Worm (Caenorhabditis elegans) whole organism, L3 larva: ENCODE data around the gene otpl-5.

Source experiments
- ZK546.5 ChIP-seq: sonication (generic microtip); optimal IDR thresholded peaks from 2 replicates; lab custom pipeline; 2017; ENCODE audit warnings: missing biosample characterization, missing genetic modification characterization
- aly-2 ChIP-seq: fragments of 150-350 bp; optimal IDR thresholded peaks from 2 replicates; lab custom pipeline; 2014; ENCODE audit warnings: missing biosample characterization, missing genetic modification characterization
- ama-1 ChIP-seq: fragments of 150-350 bp; optimal IDR thresholded peaks from 2 replicates; lab custom pipeline; 2018
- ceh-28 ChIP-seq: fragments of 150-350 bp; optimal IDR thresholded peaks from 2 replicates; lab custom pipeline; 2014; ENCODE audit warnings: missing biosample characterization, missing genetic modification reagents, missing genetic modification characterization
- ceh-9 ChIP-seq: sonication (generic microtip); optimal IDR thresholded peaks from 2 replicates; lab custom pipeline; 2018; ENCODE audit warnings: missing biosample characterization, missing genetic modification characterization
- daf-12 ChIP-seq: fragments of 150-350 bp; optimal IDR thresholded peaks from 2 replicates; lab custom pipeline; 2014; ENCODE audit warnings: missing biosample characterization, missing genetic modification reagents, missing genetic modification characterization
- egl-27 ChIP-seq: sonication (generic microtip); optimal IDR thresholded peaks from 4 replicates; lab custom pipeline; 2017; ENCODE audit warnings: missing biosample characterization, missing genetic modification reagents, missing genetic modification characterization
- egl-5 ChIP-seq: fragments of 150-350 bp; optimal IDR thresholded peaks from 2 replicates; lab custom pipeline; 2017; ENCODE audit warnings: missing biosample characterization, missing genetic modification reagents, missing genetic modification characterization, inconsistent platforms
- elt-1 ChIP-seq: fragments of 150-350 bp; optimal IDR thresholded peaks from 2 replicates; lab custom pipeline; 2014; ENCODE audit warnings: missing biosample characterization, missing genetic modification characterization
- elt-2 ChIP-seq: sonication (generic microtip); optimal IDR thresholded peaks from 2 replicates; lab custom pipeline; 2016; ENCODE audit warnings: missing genetic modification reagents, mild to moderate bottlenecking, missing genetic modification characterization, missing compliant biosample characterization
- eor-1 ChIP-seq, 2 experiments: fragments of 150-350 bp; optimal IDR thresholded peaks; 2 replicates each; lab custom pipeline; 2014 to 2018; ENCODE audit warnings: missing biosample characterization in 2 of 2, missing genetic modification characterization in 2 of 2
- fkh-2 ChIP-seq: fragments of 150-350 bp; optimal IDR thresholded peaks from 2 replicates; lab custom pipeline; 2014; ENCODE audit warnings: missing biosample characterization, missing genetic modification reagents, missing genetic modification characterization
- fos-1 ChIP-seq: fragments of 150-350 bp; optimal IDR thresholded peaks from 2 replicates; lab custom pipeline; 2014; ENCODE audit warnings: missing biosample characterization, missing genetic modification characterization
- hmg-11 ChIP-seq: sonication (generic microtip); optimal IDR thresholded peaks from 2 replicates; lab custom pipeline; 2016; ENCODE audit warnings: missing genetic modification characterization, missing compliant biosample characterization
- jun-1 ChIP-seq: fragments of 150-350 bp; optimal IDR thresholded peaks from 2 replicates; lab custom pipeline; 2014; ENCODE audit warnings: missing biosample characterization, missing genetic modification reagents, missing genetic modification characterization
- lin-15B ChIP-seq: fragments of 150-350 bp; optimal IDR thresholded peaks from 2 replicates; lab custom pipeline; 2014; ENCODE audit warnings: missing biosample characterization, missing genetic modification characterization
- lin-39 ChIP-seq: fragments of 150-350 bp; optimal IDR thresholded peaks from 2 replicates; lab custom pipeline; 2018; ENCODE audit warnings: missing biosample characterization, missing genetic modification reagents, missing genetic modification characterization
- mdl-1 ChIP-seq: fragments of 150-350 bp; optimal IDR thresholded peaks from 2 replicates; lab custom pipeline; 2014; ENCODE audit warnings: missing biosample characterization, missing genetic modification characterization
- mml-1 ChIP-seq: fragments of 150-350 bp; sonication (generic microtip); optimal IDR thresholded peaks from 3 replicates; lab custom pipeline; 2014; ENCODE audit warnings: missing biosample characterization, missing genetic modification characterization
- nfya-1 ChIP-seq: sonication (generic microtip); optimal IDR thresholded peaks from 2 replicates; lab custom pipeline; 2017; ENCODE audit warnings: missing genetic modification characterization, mild to moderate bottlenecking, missing compliant biosample characterization, antibody characterized with exemption, moderate library complexity; ENCODE audit not compliant: insufficient read depth
- nhr-11 ChIP-seq: fragments of 150-350 bp; optimal IDR thresholded peaks from 2 replicates; lab custom pipeline; 2014; ENCODE audit warnings: missing biosample characterization, missing genetic modification characterization
- nhr-12 ChIP-seq: fragments of 150-350 bp; optimal IDR thresholded peaks from 2 replicates; lab custom pipeline; 2014; ENCODE audit warnings: missing biosample characterization, missing genetic modification characterization
- nhr-23 ChIP-seq: fragments of 150-350 bp; optimal IDR thresholded peaks from 2 replicates; lab custom pipeline; 2014; ENCODE audit warnings: missing biosample characterization, missing genetic modification reagents, missing genetic modification characterization
- nhr-237 ChIP-seq: fragments of 150-350 bp; optimal IDR thresholded peaks from 2 replicates; lab custom pipeline; 2014; ENCODE audit warnings: missing biosample characterization, missing genetic modification characterization
- nhr-25 ChIP-seq: sonication (generic microtip); optimal IDR thresholded peaks from 2 replicates; lab custom pipeline; 2017; ENCODE audit warnings: missing biosample characterization, missing genetic modification characterization
- nhr-28 ChIP-seq: fragments of 150-350 bp; optimal IDR thresholded peaks from 2 replicates; lab custom pipeline; 2014; ENCODE audit warnings: missing biosample characterization, missing genetic modification characterization
- nhr-67 ChIP-seq: fragments of 150-350 bp; optimal IDR thresholded peaks from 2 replicates; lab custom pipeline; 2014; ENCODE audit warnings: missing biosample characterization, missing genetic modification characterization
- nhr-76 ChIP-seq: fragments of 150-350 bp; sonication (generic microtip); optimal IDR thresholded peaks from 5 replicates; lab custom pipeline; 2014; ENCODE audit warnings: missing biosample characterization, missing genetic modification characterization
- pha-4 ChIP-seq: fragments of 150-350 bp; optimal IDR thresholded peaks from 2 replicates; lab custom pipeline; 2014; ENCODE audit warnings: missing biosample characterization, missing genetic modification reagents, missing genetic modification characterization
- pqm-1 ChIP-seq: fragments of 150-350 bp; optimal IDR thresholded peaks from 2 replicates; lab custom pipeline; 2017; ENCODE audit warnings: missing biosample characterization, missing genetic modification characterization, inconsistent platforms
- sea-2 ChIP-seq: fragments of 150-350 bp; sonication (generic microtip); optimal IDR thresholded peaks from 4 replicates; lab custom pipeline; 2014; ENCODE audit warnings: missing biosample characterization, missing genetic modification reagents, missing genetic modification characterization
- snpc-4 ChIP-seq: fragments of 150-350 bp; optimal IDR thresholded peaks from 2 replicates; lab custom pipeline; 2014; ENCODE audit warnings: missing biosample characterization, missing genetic modification characterization
- unc-39 ChIP-seq: sonication (generic microtip); optimal IDR thresholded peaks from 4 replicates; lab custom pipeline; 2017; ENCODE audit warnings: missing biosample characterization, missing genetic modification characterization
- unc-62 ChIP-seq: fragments of 150-350 bp; sonication (generic microtip); optimal IDR thresholded peaks from 4 replicates; lab custom pipeline; 2014; ENCODE audit warnings: missing biosample characterization, missing genetic modification reagents, missing genetic modification characterization
- zag-1 ChIP-seq: fragments of 150-350 bp; optimal IDR thresholded peaks from 2 replicates; lab custom pipeline; 2014; ENCODE audit warnings: missing biosample characterization, missing genetic modification characterization
- ztf-11 ChIP-seq: fragments of 150-350 bp; optimal IDR thresholded peaks from 2 replicates; lab custom pipeline; 2014; ENCODE audit warnings: missing biosample characterization, missing genetic modification characterization
- ztf-4 ChIP-seq: fragments of 150-350 bp; optimal IDR thresholded peaks from 2 replicates; lab custom pipeline; 2014; ENCODE audit warnings: missing biosample characterization, missing genetic modification characterization

Gene otpl-5

ce11 chrV:8507324-8507723 lies 22.0 kb upstream of the otpl-5 start, which contains the start of gene ZK994.6:
Gene ZK994.6, minus strand, starts transcription at chrV:8507424.
- no peak for TF ChIP-seq fkh-2 (tag; lab: Kevin White, UChicago)
- TF ChIP-seq egl-5 (tag; lab: Kevin White, UChicago) = no peak
- no peak for TF ChIP-seq egl-27 (tag; lab: Kevin White, UChicago)
- no peak for TF ChIP-seq mml-1
- TF ChIP-seq snpc-4 (tag; lab: Kevin White, UChicago) = no peak
- no peak for TF ChIP-seq nhr-28 (tag; lab: Kevin White, UChicago)
- no peak for TF ChIP-seq nhr-76
- TF ChIP-seq mdl-1 = no peak
- TF ChIP-seq lin-15B = no peak
- TF ChIP-seq unc-62 (GFP tag; lab: Kevin White, UChicago) = no peak
- no peak for TF ChIP-seq elt-2 (tag; lab: Kevin White, UChicago)
- TF ChIP-seq zag-1 = no peak
- TF ChIP-seq sea-2 (GFP tag; lab: Kevin White, UChicago) = no peak
- no peak for TF ChIP-seq pqm-1
- no peak for TF ChIP-seq ceh-28 (tag; lab: Kevin White, UChicago)
- TF ChIP-seq nhr-23 = no peak
- no peak for TF ChIP-seq elt-1 (tag; lab: Kevin White, UChicago)
- TF ChIP-seq nhr-11 = no peak
- no peak for TF ChIP-seq nhr-237

DNA sequence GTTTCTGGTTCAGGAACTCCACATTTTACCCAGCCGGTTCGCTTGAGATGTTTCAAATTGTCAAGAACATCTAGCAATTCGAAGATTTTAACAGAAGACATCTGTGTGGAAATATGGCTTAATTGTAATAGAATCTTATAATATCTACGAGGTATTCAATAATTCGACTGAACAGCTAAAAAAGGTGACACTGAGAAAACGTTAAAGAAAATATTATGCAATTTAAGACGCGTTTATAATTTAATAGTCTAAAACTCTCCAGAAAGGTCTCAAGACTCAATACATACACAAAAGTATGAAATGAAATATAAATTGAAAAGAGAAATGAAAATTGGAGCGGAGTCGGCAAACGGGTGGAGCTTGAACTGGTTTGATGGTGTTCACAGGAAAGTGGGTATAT lies 16.0 kb upstream of the otpl-5 start, which contains the start of gene F45F2.9:
TSS of gene F45F2.9 (minus strand) at position 101 of the 400 bp plus-strand sequence.
- TF ChIP-seq egl-5 (tag; lab: Kevin White, UChicago) (no peak), pha-4 (tag; lab: Kevin White, UChicago) (no peak), aly-2 (tag; lab: Kevin White, UChicago) (no peak), ZK546.5 (tag; lab: Kevin White, UChicago) (no peak), elt-1 (tag; lab: Kevin White, UChicago) (no peak), jun-1 (tag; lab: Kevin White, UChicago) (no peak), ceh-28 (tag; lab: Kevin White, UChicago) (no peak), ama-1 (lab: Kevin White, UChicago) (no peak), eor-1 (tag; optimal IDR thresholded peaks at IDR 0.05; lab: Kevin White, UChicago) (no peak), egl-27 (tag; lab: Kevin White, UChicago) (no peak), fos-1 (no peak), nfya-1 (no peak)
- TF ChIP-seq, all 47 proteins: peak for 0

DNA sequence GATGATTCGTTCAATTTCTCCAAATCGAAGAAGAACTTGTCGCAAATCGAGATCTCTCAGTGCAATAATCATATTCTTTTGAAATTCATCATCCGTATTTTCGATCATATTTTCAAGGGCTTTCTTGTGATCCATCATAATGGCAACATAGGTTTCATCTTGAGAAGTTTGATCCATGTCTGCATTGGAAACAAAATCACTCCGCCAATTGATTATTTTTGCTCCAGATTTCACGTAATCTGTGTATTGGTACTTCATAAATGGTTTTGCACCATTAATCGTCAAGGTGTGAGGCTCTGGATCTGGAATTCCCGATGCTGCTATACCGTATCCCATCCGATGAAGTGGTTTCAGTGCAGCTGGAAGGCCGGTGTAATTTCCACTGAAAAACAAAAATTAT lies 12.9 kb upstream of the otpl-5 start:
- no peak for TF ChIP-seq nhr-25 (tag; lab: Kevin White, UChicago)
- TF ChIP-seq daf-12 (tag; lab: Kevin White, UChicago) = no peak
- no peak for TF ChIP-seq nhr-76
- TF ChIP-seq nhr-23 = no peak
- no peak for TF ChIP-seq lin-15B
- TF ChIP-seq elt-1 (tag; lab: Kevin White, UChicago) = no peak
- no peak for TF ChIP-seq nhr-28 (tag; lab: Kevin White, UChicago)
- no peak for TF ChIP-seq ztf-11 (tag; lab: Kevin White, UChicago)
- no peak for TF ChIP-seq ceh-9 (tag; lab: Kevin White, UChicago)
- TF ChIP-seq jun-1 (tag; lab: Kevin White, UChicago) = no peak
- no peak for TF ChIP-seq unc-39 (tag; lab: Kevin White, UChicago)
- TF ChIP-seq egl-5 (tag; lab: Kevin White, UChicago) = no peak
- TF ChIP-seq nhr-237 = no peak
- no peak for TF ChIP-seq elt-2 (tag; lab: Kevin White, UChicago)

DNA sequence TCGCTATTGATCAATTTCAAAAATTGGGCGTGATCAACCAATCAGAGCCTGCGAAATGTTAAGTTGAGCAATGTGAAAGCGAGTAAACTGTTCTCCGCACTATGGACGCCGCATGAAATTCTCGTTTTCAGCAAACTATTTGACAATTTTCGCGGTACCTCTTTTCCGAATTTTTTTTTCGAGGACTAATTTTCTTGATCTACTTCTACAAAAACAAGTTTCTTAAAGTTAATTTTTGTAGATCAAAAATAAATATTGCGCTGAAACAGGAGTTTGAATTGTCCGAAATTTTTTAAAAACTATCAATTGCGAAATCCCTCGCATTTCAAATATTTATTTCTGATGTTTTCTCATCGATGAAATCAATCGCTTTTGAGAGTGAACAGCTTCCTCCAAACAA lies 11.6 kb upstream of the otpl-5 start:
- TF ChIP-seq ztf-4 (tag; lab: Kevin White, UChicago) = no peak
- TF ChIP-seq jun-1 (tag; lab: Kevin White, UChicago) = no peak
- no peak for TF ChIP-seq pqm-1
- TF ChIP-seq nhr-12 (tag; lab: Kevin White, UChicago) = no peak
- no peak for TF ChIP-seq ceh-28 (tag; lab: Kevin White, UChicago)
- TF ChIP-seq, all 47 proteins: peak for 0

DNA sequence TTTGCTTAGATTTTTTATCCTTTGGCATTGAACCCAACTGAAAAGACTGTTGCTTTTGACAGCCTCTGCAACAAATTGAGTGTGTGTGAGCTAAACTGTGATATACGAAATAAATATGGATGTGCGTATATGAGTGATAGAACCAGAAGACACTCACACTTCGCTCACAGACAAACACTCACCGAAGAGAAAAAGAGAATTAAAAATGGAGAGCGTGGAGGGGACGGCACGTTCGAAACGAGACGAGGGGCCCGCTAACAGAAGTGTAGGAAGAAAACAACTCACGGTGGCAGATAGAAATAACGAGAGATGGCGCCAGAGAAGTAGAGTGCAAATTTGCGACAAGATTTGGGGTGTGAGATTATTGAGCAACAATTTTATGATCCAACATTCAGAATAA lies 11.0 kb upstream of the otpl-5 start:
- TF ChIP-seq eor-1 (tag; optimal IDR thresholded peaks at IDR 0.05; lab: Kevin White, UChicago) = no peak
- no peak for TF ChIP-seq ceh-9 (tag; lab: Kevin White, UChicago)
- TF ChIP-seq snpc-4 (tag; lab: Kevin White, UChicago) = no peak
- no peak for TF ChIP-seq elt-1 (tag; lab: Kevin White, UChicago)
- TF ChIP-seq hmg-11 (tag; lab: Kevin White, UChicago) = peak; percentile 53
- no peak for TF ChIP-seq fos-1
- TF ChIP-seq fkh-2 (tag; lab: Kevin White, UChicago) = no peak
- no peak for TF ChIP-seq egl-5 (tag; lab: Kevin White, UChicago)
- no peak for TF ChIP-seq nhr-67 (tag; lab: Kevin White, UChicago)
- TF ChIP-seq nfya-1 = peak; percentile 54
- TF ChIP-seq nhr-76 = no peak
- TF ChIP-seq nhr-28 (tag; lab: Kevin White, UChicago) = no peak
- no peak for TF ChIP-seq ceh-28 (tag; lab: Kevin White, UChicago)
- TF ChIP-seq lin-39 = peak; percentile 39
- TF ChIP-seq, all 47 proteins: peak for 3
